Worm (Caenorhabditis elegans) whole organism, late embryonic: ENCODE results near the gene C25A8.5.

Source experiments
- dmd-4 ChIP-seq: sonication (generic microtip); optimal IDR thresholded peaks from 2 replicates; lab custom pipeline; 2016; ENCODE audit warnings: borderline replicate concordance, missing genetic modification characterization, missing compliant biosample characterization
- hlh-30 ChIP-seq: sonication (generic microtip); optimal IDR thresholded peaks from 2 replicates; lab custom pipeline; 2017; ENCODE audit warnings: antibody characterized with exemption, missing genetic modification characterization, missing compliant biosample characterization; ENCODE audit not compliant: insufficient read depth
- madf-2 ChIP-seq: sonication (generic microtip); optimal IDR thresholded peaks from 2 replicates; lab custom pipeline; 2017; ENCODE audit warnings: missing genetic modification characterization, missing compliant biosample characterization
- nhr-11 ChIP-seq: fragments of 150-350 bp; optimal IDR thresholded peaks from 2 replicates; lab custom pipeline; 2014; ENCODE audit warnings: missing biosample characterization, missing genetic modification characterization
- unc-55 ChIP-seq: sonication (generic microtip); optimal IDR thresholded peaks from 2 replicates; lab custom pipeline; 2017; ENCODE audit warnings: missing biosample characterization, missing genetic modification reagents, missing genetic modification characterization

DNA sequence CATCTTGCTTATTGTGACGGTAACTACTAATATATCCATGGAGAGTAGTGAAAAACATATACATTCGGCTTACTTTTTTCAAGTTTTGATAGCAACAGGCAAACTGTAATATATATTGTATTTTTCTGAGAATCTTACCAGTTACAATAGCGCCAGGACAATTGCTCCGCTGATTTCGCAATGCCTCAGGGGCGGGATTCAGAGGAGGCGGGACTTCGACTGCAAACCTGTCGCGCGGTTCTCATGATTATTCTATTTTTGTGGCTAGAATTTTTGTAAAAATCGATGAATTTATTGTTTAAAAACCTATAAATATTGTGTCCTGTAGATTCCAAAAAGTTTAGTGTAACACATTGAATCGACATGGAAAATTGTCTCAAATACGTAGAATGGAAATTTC lies 31.7 kb downstream of the C25A8.5 start:
- TF ChIP-seq hlh-30 (tag; lab: Kevin White, UChicago) (no peak), madf-2 (tag; lab: Kevin White, UChicago) (no peak), unc-55 (no peak), dmd-4 (tag; lab: Kevin White, UChicago) (no peak), nhr-11 (no peak)
